Fruit fly (Drosophila melanogaster) whole organism, embryonic: Measurements from ENCODE around the gene CG17124.

Source experiments
- Abd-B ChIP-seq: fragments of 200-800 bp; sonication (Bioruptor generic); optimal IDR thresholded peaks from 2 replicates; lab custom pipeline; 2018; ENCODE audit warnings: missing biosample characterization, mild to moderate bottlenecking, missing genetic modification characterization, moderate library complexity
- CG11093 ChIP-seq: fragments of 200-800 bp; sonication (Bioruptor generic); IDR thresholded peaks from 3 replicates; pipeline ENCODE4 v1.3.6; 2022; ENCODE audit warnings: missing biosample characterization, missing genetic modification characterization
- CG11560 ChIP-seq: fragments of 200-800 bp; sonication (Bioruptor generic); IDR thresholded peaks from 3 replicates; pipeline ENCODE4 v1.3.6; 2022; ENCODE audit warnings: missing biosample characterization, missing genetic modification characterization
- CG11723 ChIP-seq: fragments of 200-800 bp; sonication (Bioruptor generic); optimal IDR thresholded peaks from 2 replicates; lab custom pipeline; 2017; ENCODE audit warnings: missing biosample characterization, mild to moderate bottlenecking, missing genetic modification characterization
- CG12104 ChIP-seq: fragments of 200-800 bp; sonication (Bioruptor generic); optimal IDR thresholded peaks from 3 replicates; lab custom pipeline; 2016; ENCODE audit warnings: missing biosample characterization, missing genetic modification characterization
- CG12391 ChIP-seq: fragments of 200-800 bp; sonication (Bioruptor generic); optimal IDR thresholded peaks from 3 replicates; lab custom pipeline; 2018; ENCODE audit warnings: missing biosample characterization, mild to moderate bottlenecking, missing genetic modification characterization, moderate library complexity
- CG15696 ChIP-seq: fragments of 200-800 bp; sonication (Bioruptor generic); optimal IDR thresholded peaks from 2 replicates; lab custom pipeline; 2019; ENCODE audit warnings: missing biosample characterization, mild to moderate bottlenecking, missing genetic modification characterization, moderate library complexity
- CG17186 ChIP-seq: fragments of 200-800 bp; sonication (Bioruptor generic); optimal IDR thresholded peaks from 3 replicates; lab custom pipeline; 2017; ENCODE audit warnings: missing biosample characterization, missing genetic modification reagents, missing genetic modification characterization
- CG17359 ChIP-seq: fragments of 200-800 bp; sonication (Bioruptor generic); optimal IDR thresholded peaks from 3 replicates; lab custom pipeline; 2018; ENCODE audit warnings: missing biosample characterization, mild to moderate bottlenecking, missing genetic modification characterization, moderate library complexity
- CG17802 ChIP-seq: fragments of 200-800 bp; sonication (Bioruptor generic); optimal IDR thresholded peaks from 2 replicates; lab custom pipeline; 2018; ENCODE audit warnings: missing biosample characterization, mild to moderate bottlenecking, missing genetic modification characterization, moderate library complexity
- CG18262 ChIP-seq: fragments of 200-800 bp; optimal IDR thresholded peaks from 3 replicates; lab custom pipeline; 2019; ENCODE audit warnings: missing biosample characterization, mild to moderate bottlenecking, missing genetic modification characterization, moderate library complexity
- CG1832 ChIP-seq: fragments of 200-800 bp; sonication (Bioruptor generic); optimal IDR thresholded peaks from 2 replicates; lab custom pipeline; 2017; ENCODE audit warnings: missing biosample characterization, mild to moderate bottlenecking, missing genetic modification characterization, inconsistent platforms
- CG18476 ChIP-seq: fragments of 200-800 bp; sonication (Bioruptor generic); optimal IDR thresholded peaks from 2 replicates; lab custom pipeline; 2016; ENCODE audit warnings: missing biosample characterization, mild to moderate bottlenecking, missing genetic modification characterization
- CG2129 ChIP-seq: fragments of 200-800 bp; sonication (Bioruptor generic); IDR thresholded peaks from 2 replicates; pipeline ENCODE4 v1.3.6; 2022; ENCODE audit warnings: missing biosample characterization, missing genetic modification characterization; ENCODE audit not compliant: partially characterized antibody
- CG2199 ChIP-seq: fragments of 200-800 bp; sonication (Bioruptor generic); IDR thresholded peaks from 3 replicates; pipeline ENCODE4 v1.3.6; 2022; ENCODE audit warnings: missing biosample characterization, missing genetic modification characterization
- CG2202 ChIP-seq: fragments of 200-800 bp; sonication (Bioruptor generic); optimal IDR thresholded peaks from 2 replicates; lab custom pipeline; 2018; ENCODE audit warnings: missing biosample characterization, mild to moderate bottlenecking, missing genetic modification characterization
- CG30403 ChIP-seq: fragments of 200-800 bp; sonication (Bioruptor generic); optimal IDR thresholded peaks from 3 replicates; lab custom pipeline; 2016; ENCODE audit warnings: missing biosample characterization, missing genetic modification characterization
- CG33213 ChIP-seq: fragments of 200-800 bp; sonication (Bioruptor generic); optimal IDR thresholded peaks from 3 replicates; lab custom pipeline; 2016; ENCODE audit warnings: missing biosample characterization, missing genetic modification characterization
- CG34224 ChIP-seq: fragments of 200-800 bp; sonication (Bioruptor generic); IDR thresholded peaks from 3 replicates; pipeline ENCODE4 v1.3.6; 2022; ENCODE audit warnings: missing biosample characterization, missing genetic modification characterization; ENCODE audit not compliant: partially characterized antibody
- CG5245 ChIP-seq: fragments of 200-800 bp; sonication (Bioruptor generic); optimal IDR thresholded peaks from 3 replicates; lab custom pipeline; 2016; ENCODE audit warnings: missing biosample characterization, missing genetic modification characterization
- CG8281 ChIP-seq: fragments of 200-800 bp; sonication (Bioruptor generic); optimal IDR thresholded peaks from 2 replicates; lab custom pipeline; 2018; ENCODE audit warnings: missing biosample characterization, mild to moderate bottlenecking, missing genetic modification characterization, moderate library complexity
- Doc2 ChIP-seq: fragments of 200-800 bp; sonication (Bioruptor generic); IDR thresholded peaks from 2 replicates; pipeline ENCODE4 v1.3.6; 2022; ENCODE audit warnings: missing biosample characterization, missing genetic modification characterization
- Fer1 ChIP-seq: fragments of 200-800 bp; sonication (Bioruptor generic); optimal IDR thresholded peaks from 2 replicates; lab custom pipeline; 2017; ENCODE audit warnings: missing biosample characterization, mild to moderate bottlenecking, missing genetic modification characterization
- GATAe ChIP-seq: fragments of 200-800 bp; sonication (Bioruptor generic); conservative IDR thresholded peaks from 2 replicates; pipeline ENCODE4 v1.3.6; 2022; ENCODE audit warnings: missing biosample characterization, missing genetic modification characterization
- Gsc ChIP-seq: fragments of 200-800 bp; sonication (Bioruptor generic); IDR thresholded peaks from 2 replicates; pipeline ENCODE4 v1.3.6; 2022; ENCODE audit warnings: missing biosample characterization, missing genetic modification characterization
- HmgD ChIP-seq: fragments of 200-800 bp; sonication (Bioruptor generic); optimal IDR thresholded peaks from 3 replicates; lab custom pipeline; 2016; ENCODE audit warnings: missing biosample characterization, missing genetic modification characterization
- Hr39 ChIP-seq: fragments of >200 bp; optimal IDR thresholded peaks from 2 replicates; lab custom pipeline; 2017
- Hr51 ChIP-seq, 2 experiments: fragments of 200-800 bp; sonication (Bioruptor generic); optimal IDR thresholded peaks; 2 replicates in 1 of 2; 3 replicates in 1 of 2; lab custom pipeline; 2016 to 2018; ENCODE audit warnings: missing biosample characterization in 2 of 2, missing genetic modification characterization in 2 of 2, mild to moderate bottlenecking in 1 of 2, moderate library complexity in 1 of 2
- Lim3 ChIP-seq: fragments of 200-800 bp; sonication (Bioruptor generic); IDR thresholded peaks from 2 replicates; pipeline ENCODE4 v1.3.6; 2022; ENCODE audit warnings: missing biosample characterization, missing genetic modification characterization
- NK7.1 ChIP-seq: fragments of 200-800 bp; sonication (Bioruptor generic); optimal IDR thresholded peaks from 3 replicates; lab custom pipeline; 2016; ENCODE audit warnings: missing biosample characterization, missing genetic modification characterization
- Pdp1 ChIP-seq, 2 experiments: fragments of 200-800 bp; sonication (Bioruptor generic); optimal IDR thresholded peaks; 3 replicates each; lab custom pipeline; 2016; ENCODE audit warnings: missing biosample characterization in 2 of 2, missing genetic modification characterization in 2 of 2, mild to moderate bottlenecking in 1 of 2, moderate library complexity in 1 of 2
- Poxn ChIP-seq: fragments of 200-800 bp; sonication (Bioruptor generic); IDR thresholded peaks from 2 replicates; pipeline ENCODE4 v1.3.6; 2022; ENCODE audit warnings: missing biosample characterization, missing genetic modification characterization
- Spps ChIP-seq: fragments of 200-800 bp; sonication (Bioruptor generic); optimal IDR thresholded peaks from 2 replicates; lab custom pipeline; 2018; ENCODE audit warnings: missing biosample characterization, mild to moderate bottlenecking, missing genetic modification characterization
- ab ChIP-seq: fragments of 200-800 bp; sonication (Bioruptor generic); optimal IDR thresholded peaks from 2 replicates; lab custom pipeline; 2016; ENCODE audit warnings: missing biosample characterization, missing genetic modification characterization
- abd-A ChIP-seq: fragments of 200-800 bp; sonication (Bioruptor generic); optimal IDR thresholded peaks from 3 replicates; lab custom pipeline; 2019; ENCODE audit warnings: missing biosample characterization, mild to moderate bottlenecking, missing genetic modification characterization, moderate library complexity
- al ChIP-seq: fragments of 200-800 bp; sonication (Bioruptor generic); IDR thresholded peaks from 2 replicates; pipeline ENCODE4 v1.3.6; 2022; ENCODE audit warnings: missing biosample characterization, missing genetic modification characterization
- ase ChIP-seq: fragments of 200-800 bp; sonication (Bioruptor generic); IDR thresholded peaks from 3 replicates; pipeline ENCODE4 v1.3.6; 2022; ENCODE audit warnings: missing biosample characterization, missing genetic modification characterization
- bbx ChIP-seq: fragments of 200-800 bp; sonication (Bioruptor generic); IDR thresholded peaks from 2 replicates; pipeline ENCODE4 v1.3.6; 2022; ENCODE audit warnings: missing biosample characterization, missing genetic modification characterization; ENCODE audit not compliant: partially characterized antibody
- dan ChIP-seq: fragments of 200-800 bp; sonication (Bioruptor generic); IDR thresholded peaks from 2 replicates; pipeline ENCODE4 v1.3.6; 2022; ENCODE audit warnings: missing biosample characterization, missing genetic modification characterization
- fd64A ChIP-seq: fragments of 200-800 bp; sonication (Bioruptor generic); optimal IDR thresholded peaks from 3 replicates; lab custom pipeline; 2018; ENCODE audit warnings: missing biosample characterization, mild to moderate bottlenecking, missing genetic modification characterization
- hbn ChIP-seq: fragments of 200-800 bp; sonication (Bioruptor generic); IDR thresholded peaks from 2 replicates; pipeline ENCODE4 v1.3.6; 2022; ENCODE audit warnings: missing biosample characterization, missing genetic modification characterization; ENCODE audit not compliant: partially characterized antibody
- pan ChIP-seq, 4 experiments: fragments of >200 bp in 3 of 4; fragments of 200-800 bp in 1 of 4; sonication (Bioruptor generic) in 1 of 4; optimal IDR thresholded peaks in 3 of 4; IDR thresholded peaks in 1 of 4; 2 replicates each; pipeline versions ENCODE4 v1.3.6 to Lab custom; 2017 to 2022; ENCODE audit warnings: missing biosample characterization in 2 of 4, missing genetic modification characterization in 2 of 4, mixed read lengths in 1 of 4
- phol ChIP-seq: fragments of 200-800 bp; sonication (Bioruptor generic); optimal IDR thresholded peaks from 3 replicates; lab custom pipeline; 2018; ENCODE audit warnings: missing biosample characterization, mild to moderate bottlenecking, missing genetic modification characterization, moderate library complexity
- prd ChIP-seq, 3 experiments: fragments of >200 bp in 2 of 3; fragments of 200-800 bp in 1 of 3; sonication (Bioruptor generic) in 1 of 3; optimal IDR thresholded peaks in 2 of 3; IDR thresholded peaks in 1 of 3; 2 replicates in 2 of 3; 3 replicates in 1 of 3; pipeline versions ENCODE4 v1.3.6 to Lab custom; 2017 to 2022; ENCODE audit warnings: missing biosample characterization in 1 of 3, missing genetic modification characterization in 1 of 3
- ro ChIP-seq: fragments of 200-800 bp; sonication (Bioruptor generic); IDR thresholded peaks from 2 replicates; pipeline ENCODE4 v1.3.6; 2022; ENCODE audit warnings: missing biosample characterization, missing genetic modification characterization
- tna ChIP-seq: fragments of 200-800 bp; sonication (Bioruptor generic); IDR thresholded peaks from 2 replicates; pipeline ENCODE4 v1.3.6; 2022; ENCODE audit warnings: missing biosample characterization, missing genetic modification characterization; ENCODE audit not compliant: partially characterized antibody
- wdn ChIP-seq: fragments of 200-800 bp; sonication (Bioruptor generic); IDR thresholded peaks from 2 replicates; pipeline ENCODE4 v1.3.6; 2022; ENCODE audit warnings: missing biosample characterization, missing genetic modification characterization

Gene CG17124

dm6 chr2L:10751879-10752620, 4.1 kb downstream of the CG17124 start (continued):
- TF ChIP-seq CG17186 (GFP tag; lab: Kevin White, UChicago) (peak; percentile 90), Abd-B (peak; percentile 60), CG1832 (no peak), Gsc (GFP tag; lab: Robert Waterston, UW) (no peak), hbn (GFP tag; lab: Robert Waterston, UW) (no peak), fd64A (GFP tag; lab: Kevin White, UChicago) (peak; percentile 98), CG18476 (GFP tag; lab: Kevin White, UChicago) (peak; percentile 73), CG12104 (peak; percentile 92), CG18262 (tag; lab: Kevin White, UChicago) (peak; percentile 86), prd (optimal IDR thresholded peaks at IDR 0.05; lab: Kevin White, UChicago) (no peak), prd (GFP tag; IDR thresholded peaks at IDR 0.05; lab: Robert Waterston, UW) (peak; percentile 66), pan (optimal IDR thresholded peaks at IDR 0.05; lab: Kevin White, UChicago) (no peak), pan (GFP tag; optimal IDR thresholded peaks at IDR 0.05 in 1 of 2, IDR thresholded peaks at IDR 0.05 in 1 of 2) (peak in 1 of 2 experiments; percentile 85), CG15696 (tag; lab: Kevin White, UChicago) (peak; percentile 99), Pdp1 (GFP tag; optimal IDR thresholded peaks at IDR 0.05; lab: Kevin White, UChicago) (peak; percentile 75 to 89), wdn (GFP tag; lab: Robert Waterston, UW) (peak; percentile 15; the same call in 1 of the 2 replicates), Hr39 (lab: Kevin White, UChicago) (no peak), abd-A (tag; lab: Kevin White, UChicago) (peak; percentile 62), CG2199 (GFP tag; lab: Robert Waterston, UW) (no peak; the same call in 2 of the 3 replicates), Spps (tag; lab: Kevin White, UChicago) (peak; percentile 87), Hr51 (GFP tag; optimal IDR thresholded peaks at IDR 0.05; lab: Kevin White, UChicago) (peak; percentile 48 to 81), CG11093 (GFP tag; lab: Robert Waterston, UW) (peak; percentile 84), ab (GFP tag; lab: Kevin White, UChicago) (peak; percentile 18), CG17359 (tag; lab: Kevin White, UChicago) (peak; percentile 90), CG8281 (peak; percentile 78), HmgD (GFP tag; lab: Kevin White, UChicago) (peak; percentile 88), CG2202 (tag; lab: Kevin White, UChicago) (peak; percentile 97), CG11560 (tag; lab: Robert Waterston, UW) (no peak), dan (GFP tag; lab: Robert Waterston, UW) (no peak), CG33213 (GFP tag; lab: Kevin White, UChicago) (peak; percentile 94), bbx (GFP tag; lab: Robert Waterston, UW) (no peak), CG12391 (tag; lab: Kevin White, UChicago) (peak; percentile 70), Poxn (GFP tag; lab: Robert Waterston, UW) (no peak), ase (GFP tag; lab: Robert Waterston, UW) (peak; percentile 83), Fer1 (GFP tag; lab: Kevin White, UChicago) (peak; percentile 79), CG17802 (tag; lab: Kevin White, UChicago) (peak; percentile 77), ro (GFP tag; lab: Robert Waterston, UW) (peak; percentile 76; the same call in 1 of the 2 replicates), CG2129 (no peak), Lim3 (GFP tag; lab: Robert Waterston, UW) (no peak), CG30403 (peak; percentile 28), CG34224 (GFP tag; lab: Robert Waterston, UW) (no peak), NK7.1 (GFP tag; lab: Kevin White, UChicago) (peak; percentile 88), CG5245 (GFP tag; lab: Kevin White, UChicago) (peak; percentile 84), al (GFP tag; lab: Robert Waterston, UW) (no peak), Doc2 (GFP tag; lab: Robert Waterston, UW) (0 out of 2 replicates have a peak, but pooled peaks have one; percentile 52), GATAe (GFP tag; lab: Robert Waterston, UW) (no peak), phol (tag; lab: Kevin White, UChicago) (peak; percentile 75), CG11723 (GFP tag; lab: Kevin White, UChicago) (peak; percentile 91), tna (GFP tag; lab: Robert Waterston, UW) (no peak)
